Worm (Caenorhabditis elegans): ENCODE data around the gene gldi-8.

The gldi-8 gene

ce11 chrIII:12583466-12583865 lies 16.1 kb downstream of the gldi-8 start (continued):
- TF ChIP-seq ztf-1 (GFP tag; conservative IDR thresholded peaks at IDR 0.05) (no peak), nhr-12 (tag; optimal IDR thresholded peaks at IDR 0.05) (no peak), nhr-25 (tag; optimal IDR thresholded peaks at IDR 0.05) (peak; percentile 90), elt-3 (tag; optimal IDR thresholded peaks at IDR 0.05) (no peak), dmd-4 (tag; optimal IDR thresholded peaks at IDR 0.05) (no peak), gmeb-1 (tag; optimal IDR thresholded peaks at IDR 0.05) (peak; percentile 76), nhr-77 (tag; optimal IDR thresholded peaks at IDR 0.05) (no peak), nhr-23 (tag; optimal IDR thresholded peaks at IDR 0.05) (no peak), sem-4 (tag; optimal IDR thresholded peaks at IDR 0.05) (peak; percentile 99)

- TF ChIP-seq nhr-10 (tag; optimal IDR thresholded peaks at IDR 0.05) (no peak), dmd-4 (tag; optimal IDR thresholded peaks at IDR 0.05) (no peak), ceh-16 (tag; optimal IDR thresholded peaks at IDR 0.05) (peak; percentile 33), peb-1 (tag; optimal IDR thresholded peaks at IDR 0.05) (no peak), elt-3 (tag; optimal IDR thresholded peaks at IDR 0.05) (no peak), ceh-82 (tag; optimal IDR thresholded peaks at IDR 0.05) (no peak), lin-13 (GFP tag; optimal IDR thresholded peaks at IDR 0.05) (no peak), zag-1 (tag; optimal IDR thresholded peaks at IDR 0.05) (no peak), nhr-25 (tag; optimal IDR thresholded peaks at IDR 0.05) (no peak), gmeb-1 (tag; optimal IDR thresholded peaks at IDR 0.05) (no peak), nhr-129 (tag; optimal IDR thresholded peaks at IDR 0.05) (peak; percentile 4), alr-1 (tag; optimal IDR thresholded peaks at IDR 0.05) (no peak), ztf-4 (tag; optimal IDR thresholded peaks at IDR 0.05) (no peak), aly-2 (tag; optimal IDR thresholded peaks at IDR 0.05) (no peak)
Measured at ce11 chrIII:12575350-12576292, 23.9 kb downstream of the gldi-8 start, which contains the start of gene aakg-1. TSS of gene aakg-1 (minus strand) at chrIII:12575401.

ce11 chrIII:12569870-12570269 lies 29.7 kb downstream of the gldi-8 start:
- TF ChIP-seq ztf-4 (tag; optimal IDR thresholded peaks at IDR 0.05) (no peak), nhr-21 (tag; optimal IDR thresholded peaks at IDR 0.05) (no peak), C34F6.9 (tag; optimal IDR thresholded peaks at IDR 0.05) (no peak), ZK546.5 (tag; optimal IDR thresholded peaks at IDR 0.05) (no peak), elt-1 (tag; optimal IDR thresholded peaks at IDR 0.05) (no peak), nhr-237 (tag; optimal IDR thresholded peaks at IDR 0.05) (no peak), sma-3 (GFP tag; optimal IDR thresholded peaks at IDR 0.05) (no peak), nhr-12 (tag; optimal IDR thresholded peaks at IDR 0.05) (no peak), crh-2 (tag; optimal IDR thresholded peaks at IDR 0.05) (no peak), skn-1 (tag; optimal IDR thresholded peaks at IDR 0.05) (no peak), mab-5 (tag; optimal IDR thresholded peaks at IDR 0.05) (no peak), lsy-2 (tag; optimal IDR thresholded peaks at IDR 0.05) (no peak), R02D3.7 (tag; optimal IDR thresholded peaks at IDR 0.05) (no peak), ceh-16 (tag; optimal IDR thresholded peaks at IDR 0.05) (no peak), mdl-1 (tag; optimal IDR thresholded peaks at IDR 0.05) (no peak), dmd-4 (tag; optimal IDR thresholded peaks at IDR 0.05) (no peak), nhr-10 (tag; optimal IDR thresholded peaks at IDR 0.05) (no peak), lin-13 (GFP tag; optimal IDR thresholded peaks at IDR 0.05) (no peak), zag-1 (tag; optimal IDR thresholded peaks at IDR 0.05) (no peak)

ce11 chrIII:12568962-12569361 lies 30.6 kb downstream of the gldi-8 start:
- TF ChIP-seq unc-62 (GFP tag; optimal IDR thresholded peaks at IDR 0.05) (no peak), dmd-4 (tag; optimal IDR thresholded peaks at IDR 0.05) (no peak), ztf-11 (tag; optimal IDR thresholded peaks at IDR 0.05) (no peak), mdl-1 (tag; optimal IDR thresholded peaks at IDR 0.05) (no peak), ceh-16 (tag; optimal IDR thresholded peaks at IDR 0.05) (no peak), unc-39 (tag; optimal IDR thresholded peaks at IDR 0.05) (no peak), nhr-6 (tag; optimal IDR thresholded peaks at IDR 0.05) (no peak), zag-1 (tag; optimal IDR thresholded peaks at IDR 0.05) (no peak), lin-11 (tag; optimal IDR thresholded peaks at IDR 0.05) (no peak), nhr-237 (tag; optimal IDR thresholded peaks at IDR 0.05) (no peak), ceh-82 (tag; optimal IDR thresholded peaks at IDR 0.05) (no peak), ama-1 (optimal IDR thresholded peaks at IDR 0.05) (no peak), F13H6.1 (tag; optimal IDR thresholded peaks at IDR 0.05) (no peak), nhr-21 (tag; optimal IDR thresholded peaks at IDR 0.05) (no peak), Y55F3AM.14 (GFP tag; optimal IDR thresholded peaks at IDR 0.05) (no peak)

Data from whole organism, L2 larva.